Fruit fly (Drosophila melanogaster) whole organism, embryonic: ENCODE data around the gene dsx.
A peak's percentile ranks its signal among the peaks of the same experiment; 100 is the strongest.

Experiments used
- B-H1 ChIP-seq: fragments of 200-800 bp; sonication (Bioruptor generic); IDR thresholded peaks from 3 replicates; pipeline ENCODE4 v1.3.6; 2022; ENCODE audit warnings: missing biosample characterization, missing genetic modification characterization
- CG10267 ChIP-seq: fragments of 200-800 bp; sonication (Bioruptor generic); optimal IDR thresholded peaks from 2 replicates; lab custom pipeline; 2018; ENCODE audit warnings: missing biosample characterization, mild to moderate bottlenecking, missing genetic modification characterization, moderate library complexity
- CG11504 ChIP-seq: fragments of 200-800 bp; sonication (Bioruptor generic); optimal IDR thresholded peaks from 3 replicates; lab custom pipeline; 2019; ENCODE audit warnings: missing biosample characterization, mild to moderate bottlenecking, missing genetic modification characterization, moderate library complexity
- CG17361 ChIP-seq: fragments of 200-800 bp; sonication (Bioruptor generic); IDR thresholded peaks from 3 replicates; pipeline ENCODE4 v1.3.6; 2022; ENCODE audit warnings: missing biosample characterization, missing genetic modification characterization
- CG2199 ChIP-seq: fragments of 200-800 bp; sonication (Bioruptor generic); IDR thresholded peaks from 3 replicates; pipeline ENCODE4 v1.3.6; 2022; ENCODE audit warnings: missing biosample characterization, missing genetic modification characterization
- CG3065 ChIP-seq: fragments of 200-800 bp; sonication (Bioruptor generic); optimal IDR thresholded peaks from 2 replicates; lab custom pipeline; 2016; ENCODE audit warnings: missing biosample characterization, missing genetic modification characterization
- CG31365 ChIP-seq: fragments of 200-800 bp; sonication (Bioruptor generic); optimal IDR thresholded peaks from 2 replicates; lab custom pipeline; 2018; ENCODE audit warnings: missing biosample characterization, mild to moderate bottlenecking, missing genetic modification characterization
- CG32772 ChIP-seq: fragments of 200-800 bp; sonication (Bioruptor generic); IDR thresholded peaks from 2 replicates; pipeline ENCODE4 v1.3.6; 2022; ENCODE audit warnings: missing biosample characterization, missing genetic modification characterization
- CG4360 ChIP-seq: fragments of 200-800 bp; sonication (Bioruptor generic); IDR thresholded peaks from 2 replicates; pipeline ENCODE4 v1.3.6; 2022; ENCODE audit warnings: missing biosample characterization, missing genetic modification characterization
- CG4854 ChIP-seq: fragments of 200-800 bp; sonication (Bioruptor generic); optimal IDR thresholded peaks from 2 replicates; lab custom pipeline; 2016; ENCODE audit warnings: missing biosample characterization, missing genetic modification characterization, inconsistent platforms
- CG5953 ChIP-seq: fragments of 200-800 bp; sonication (Bioruptor generic); IDR thresholded peaks from 2 replicates; pipeline ENCODE4 v1.3.6; 2022; ENCODE audit warnings: missing biosample characterization, missing genetic modification characterization
- CG7556 ChIP-seq: fragments of 200-800 bp; sonication (Bioruptor generic); optimal IDR thresholded peaks from 2 replicates; lab custom pipeline; 2017; ENCODE audit warnings: missing biosample characterization, mild to moderate bottlenecking, missing genetic modification characterization
- CG7745 ChIP-seq: fragments of 200-800 bp; sonication (Bioruptor generic); optimal IDR thresholded peaks from 2 replicates; lab custom pipeline; 2018; ENCODE audit warnings: missing biosample characterization, mild to moderate bottlenecking, missing genetic modification characterization, moderate library complexity
- CG7839 ChIP-seq: fragments of 200-800 bp; sonication (Bioruptor generic); optimal IDR thresholded peaks from 3 replicates; lab custom pipeline; 2018; ENCODE audit warnings: missing biosample characterization, mild to moderate bottlenecking, missing genetic modification characterization, moderate library complexity
- CG8281 ChIP-seq: fragments of 200-800 bp; sonication (Bioruptor generic); optimal IDR thresholded peaks from 2 replicates; lab custom pipeline; 2018; ENCODE audit warnings: missing biosample characterization, mild to moderate bottlenecking, missing genetic modification characterization, moderate library complexity
- CG8924 ChIP-seq: fragments of 200-800 bp; optimal IDR thresholded peaks from 3 replicates; lab custom pipeline; 2019; ENCODE audit warnings: missing biosample characterization, mild to moderate bottlenecking, missing genetic modification characterization, moderate library complexity
- CG8944 ChIP-seq: fragments of 200-800 bp; sonication (Bioruptor generic); optimal IDR thresholded peaks from 3 replicates; lab custom pipeline; 2016; ENCODE audit warnings: missing biosample characterization, missing genetic modification characterization
- Chrac-16 ChIP-seq: fragments of 200-800 bp; sonication (Bioruptor generic); optimal IDR thresholded peaks from 3 replicates; lab custom pipeline; 2016; ENCODE audit warnings: missing biosample characterization, missing genetic modification characterization
- D19B ChIP-seq: fragments of 200-800 bp; sonication (Bioruptor generic); optimal IDR thresholded peaks from 2 replicates; lab custom pipeline; 2017; ENCODE audit warnings: missing biosample characterization, mild to moderate bottlenecking, missing genetic modification characterization
- Dbx ChIP-seq: fragments of 200-800 bp; sonication (Bioruptor generic); IDR thresholded peaks from 3 replicates; pipeline ENCODE4 v1.3.6; 2022; ENCODE audit warnings: missing biosample characterization, missing genetic modification characterization
- Dek ChIP-seq: fragments of 200-800 bp; sonication (Bioruptor generic); optimal IDR thresholded peaks from 3 replicates; lab custom pipeline; 2019; ENCODE audit warnings: missing biosample characterization, mild to moderate bottlenecking, missing genetic modification characterization, moderate library complexity
- Doc3 ChIP-seq: fragments of 200-800 bp; sonication (Bioruptor generic); IDR thresholded peaks from 3 replicates; pipeline ENCODE4 v1.3.6; 2022; ENCODE audit warnings: missing biosample characterization, missing genetic modification characterization; ENCODE audit not compliant: partially characterized antibody
- Ets65A ChIP-seq: fragments of 200-800 bp; sonication (Bioruptor generic); peaks from one replicate; lab custom pipeline; 2016; ENCODE audit warnings: missing biosample characterization, missing genetic modification characterization
- H15 ChIP-seq: fragments of 200-800 bp; sonication (Bioruptor generic); IDR thresholded peaks from 3 replicates; pipeline ENCODE4 v1.3.6; 2022; ENCODE audit warnings: missing biosample characterization, missing genetic modification characterization
- H2.0 ChIP-seq: fragments of 200-800 bp; sonication (Bioruptor generic); IDR thresholded peaks from 2 replicates; pipeline ENCODE4 v1.3.6; 2022; ENCODE audit warnings: missing biosample characterization, missing genetic modification characterization
- HHEX ChIP-seq: fragments of 200-800 bp; sonication (Bioruptor generic); optimal IDR thresholded peaks from 3 replicates; lab custom pipeline; 2017; ENCODE audit warnings: missing biosample characterization, mild to moderate bottlenecking, missing genetic modification characterization, missing genetic modification reagents
- HLHmδ ChIP-seq: fragments of 200-800 bp; sonication (Bioruptor generic); optimal IDR thresholded peaks from 2 replicates; lab custom pipeline; 2018; ENCODE audit warnings: missing biosample characterization, mild to moderate bottlenecking, missing genetic modification characterization, moderate library complexity
- Hsf ChIP-seq: fragments of 200-800 bp; sonication (Bioruptor generic); optimal IDR thresholded peaks from 3 replicates; lab custom pipeline; 2016; ENCODE audit warnings: missing biosample characterization, missing genetic modification characterization
- Meics ChIP-seq: fragments of 200-800 bp; sonication (Bioruptor generic); optimal IDR thresholded peaks from 2 replicates; lab custom pipeline; 2017; ENCODE audit warnings: missing biosample characterization, mild to moderate bottlenecking, missing genetic modification characterization
- NFAT ChIP-seq: fragments of 200-800 bp; sonication (Bioruptor generic); IDR thresholded peaks from 2 replicates; pipeline ENCODE4 v1.3.6; 2022; ENCODE audit warnings: missing biosample characterization, missing genetic modification characterization
- Tbp ChIP-seq: fragments of >200 bp; optimal IDR thresholded peaks from 2 replicates; lab custom pipeline; 2018; ENCODE audit warnings: missing biosample characterization, missing genetic modification characterization
- ab ChIP-seq: fragments of 200-800 bp; sonication (Bioruptor generic); optimal IDR thresholded peaks from 2 replicates; lab custom pipeline; 2016; ENCODE audit warnings: missing biosample characterization, missing genetic modification characterization
- abd-A ChIP-seq: fragments of 200-800 bp; sonication (Bioruptor generic); optimal IDR thresholded peaks from 3 replicates; lab custom pipeline; 2019; ENCODE audit warnings: missing biosample characterization, mild to moderate bottlenecking, missing genetic modification characterization, moderate library complexity
- ato ChIP-seq: fragments of 200-800 bp; sonication (Bioruptor generic); IDR thresholded peaks from 2 replicates; pipeline ENCODE4 v1.3.6; 2022; ENCODE audit warnings: missing biosample characterization, missing genetic modification characterization; ENCODE audit not compliant: partially characterized antibody
- az2 ChIP-seq: fragments of 200-800 bp; sonication (Bioruptor generic); optimal IDR thresholded peaks from 3 replicates; lab custom pipeline; 2016; ENCODE audit warnings: missing biosample characterization, missing genetic modification characterization
- bbx ChIP-seq: fragments of 200-800 bp; sonication (Bioruptor generic); IDR thresholded peaks from 2 replicates; pipeline ENCODE4 v1.3.6; 2022; ENCODE audit warnings: missing biosample characterization, missing genetic modification characterization; ENCODE audit not compliant: partially characterized antibody
- dpn ChIP-seq, 2 experiments: fragments of 200-800 bp; sonication (Bioruptor generic); optimal IDR thresholded peaks; 3 replicates each; lab custom pipeline; 2016; ENCODE audit warnings: missing biosample characterization in 2 of 2, missing genetic modification characterization in 2 of 2
- ftz-f1 ChIP-seq: fragments of 200-800 bp; sonication (Bioruptor generic); optimal IDR thresholded peaks from 2 replicates; lab custom pipeline; 2016; ENCODE audit warnings: missing biosample characterization, missing genetic modification characterization
- hb ChIP-seq: fragments of 200-800 bp; sonication (Bioruptor generic); IDR thresholded peaks from 3 replicates; pipeline ENCODE4 v1.3.6; 2022; ENCODE audit warnings: missing biosample characterization, missing genetic modification characterization; ENCODE audit not compliant: partially characterized antibody
- inv ChIP-seq: fragments of 200-800 bp; sonication (Bioruptor generic); IDR thresholded peaks from 2 replicates; pipeline ENCODE4 v1.3.6; 2022; ENCODE audit warnings: missing biosample characterization, missing genetic modification characterization; ENCODE audit not compliant: partially characterized antibody
- mirr ChIP-seq: fragments of 200-800 bp; sonication (Bioruptor generic); optimal IDR thresholded peaks from 3 replicates; lab custom pipeline; 2018; ENCODE audit warnings: missing biosample characterization, mild to moderate bottlenecking, missing genetic modification characterization
- oc ChIP-seq: fragments of 200-800 bp; sonication (Bioruptor generic); optimal IDR thresholded peaks from 2 replicates; lab custom pipeline; 2018; ENCODE audit warnings: missing biosample characterization, mild to moderate bottlenecking, missing genetic modification characterization, moderate library complexity
- slou ChIP-seq: fragments of 200-800 bp; sonication (Bioruptor generic); optimal IDR thresholded peaks from 3 replicates; lab custom pipeline; 2016; ENCODE audit warnings: missing biosample characterization, missing genetic modification characterization
- sr ChIP-seq: fragments of 200-800 bp; sonication (Bioruptor generic); IDR thresholded peaks from 3 replicates; pipeline ENCODE4 v1.3.6; 2022; ENCODE audit warnings: missing biosample characterization, missing genetic modification characterization
- unpg ChIP-seq: fragments of 200-800 bp; sonication (Bioruptor generic); optimal IDR thresholded peaks from 3 replicates; lab custom pipeline; 2018; ENCODE audit warnings: missing biosample characterization, mild to moderate bottlenecking, missing genetic modification characterization, moderate library complexity
- vnd ChIP-seq: fragments of 200-800 bp; sonication (Bioruptor generic); IDR thresholded peaks from 3 replicates; pipeline ENCODE4 v1.3.6; 2022; ENCODE audit warnings: missing biosample characterization, missing genetic modification characterization; ENCODE audit not compliant: partially characterized antibody

Gene dsx

DNA sequence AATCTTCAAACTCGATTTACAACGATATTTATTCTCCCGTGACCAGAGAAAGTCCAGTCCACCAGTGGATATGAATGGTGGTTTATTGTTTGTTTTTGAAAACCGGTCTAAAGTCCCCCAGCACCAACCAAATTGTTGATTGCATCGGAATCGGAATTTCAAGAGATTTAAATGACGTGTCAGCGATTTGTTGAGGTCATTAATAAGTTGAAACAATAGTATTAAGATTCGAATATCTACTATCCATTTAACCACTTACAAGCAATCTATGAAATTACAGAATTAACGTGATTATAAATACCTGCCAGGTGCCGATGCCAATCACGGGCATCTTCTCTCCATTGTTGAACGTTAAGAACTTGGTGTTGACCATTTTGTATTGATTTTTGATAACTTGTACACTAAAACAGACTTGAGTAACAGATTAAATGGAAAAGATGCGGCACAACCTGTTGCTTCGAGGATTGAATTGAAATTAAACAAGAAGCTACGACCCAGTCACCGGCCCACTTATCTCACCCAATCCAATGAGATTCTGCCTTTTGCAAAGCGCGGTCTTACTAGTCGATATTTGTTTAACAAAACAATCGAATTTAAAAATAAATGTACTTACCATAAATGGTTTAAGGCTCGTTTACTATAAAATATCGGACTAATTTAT lies 40.5 kb upstream of the dsx start, which contains the start of gene CG2767 (continued):
- peak; percentile 12 for TF ChIP-seq oc (tag; lab: Kevin White, UChicago)

- TF ChIP-seq CG31365 (tag; lab: Kevin White, UChicago) (peak; percentile 70), CG8944 (peak; percentile 83), CG17361 (GFP tag; lab: Robert Waterston, UW) (peak; percentile 97), ftz-f1 (GFP tag; lab: Kevin White, UChicago) (peak; percentile 84), hb (peak; percentile 17; the same call in 1 of the 3 replicates), ab (GFP tag; lab: Kevin White, UChicago) (peak; percentile 69), Doc3 (GFP tag; lab: Robert Waterston, UW) (0 out of 3 replicates have a peak, but pooled peaks have one; percentile 35), vnd (0 out of 3 replicates have a peak, but pooled peaks have one; percentile 48), D19B (GFP tag; lab: Kevin White, UChicago) (peak; percentile 85), ato (no peak), CG7745 (peak; percentile 22), H2.0 (GFP tag; lab: Robert Waterston, UW) (peak; percentile 98), unpg (GFP tag; lab: Kevin White, UChicago) (peak; percentile 95), Meics (GFP tag; lab: Kevin White, UChicago) (peak; percentile 95), CG10267 (tag; lab: Kevin White, UChicago) (peak; percentile 100), CG3065 (GFP tag; lab: Kevin White, UChicago) (peak; percentile 79), mirr (GFP tag; lab: Kevin White, UChicago) (peak; percentile 78), CG2199 (GFP tag; lab: Robert Waterston, UW) (peak; percentile 94), HLHmδ (GFP tag; lab: Kevin White, UChicago) (no peak), HHEX (peak; percentile 94), sr (peak; percentile 75; the same call in 2 of the 3 replicates), CG7839 (peak; percentile 97), CG11504 (tag; lab: Kevin White, UChicago) (peak; percentile 93), CG5953 (GFP tag; lab: Robert Waterston, UW) (peak; percentile 96), B-H1 (GFP tag; lab: Robert Waterston, UW) (peak; percentile 97), bbx (GFP tag; lab: Robert Waterston, UW) (peak; percentile 48; the same call in 1 of the 2 replicates), Tbp (GFP tag; lab: Kevin White, UChicago) (no peak), CG8281 (tag; lab: Kevin White, UChicago) (peak; percentile 83), Chrac-16 (GFP tag; lab: Kevin White, UChicago) (peak; percentile 97), CG4854 (GFP tag; lab: Kevin White, UChicago) (peak; percentile 84), inv (GFP tag; lab: Robert Waterston, UW) (peak; percentile 42; the same call in 1 of the 2 replicates), Hsf (GFP tag; lab: Kevin White, UChicago) (peak; percentile 92), Dek (tag; lab: Kevin White, UChicago) (peak; percentile 95), CG32772 (GFP tag; lab: Robert Waterston, UW) (peak; percentile 98), dpn (GFP tag; optimal IDR thresholded peaks at IDR 0.05; lab: Kevin White, UChicago) (peak; percentile 83 to 98), slou (GFP tag; lab: Kevin White, UChicago) (peak; percentile 87), abd-A (tag; lab: Kevin White, UChicago) (no peak), NFAT (peak; percentile 96), CG7556 (GFP tag; lab: Kevin White, UChicago) (peak; percentile 94), CG8924 (peak; percentile 95), CG4360 (peak; percentile 83), Dbx (GFP tag; lab: Robert Waterston, UW) (peak; percentile 98), Ets65A (GFP tag; lab: Kevin White, UChicago) (peak; percentile 96), H15 (peak; percentile 97), az2 (peak; percentile 96)
Measured at dm6 chr3R:8001074-8001669, 34.0 kb upstream of the dsx start, which contains the start of the genes Kmn2 and CG2698. Gene Kmn2 (minus strand): TSS chr3R:8001309. Gene CG2698 (plus strand): TSS chr3R:8001562.
